Worm (Caenorhabditis elegans) whole organism, mixed stage, embryonic: Measurements from ENCODE around the gene C26E1.2.

Experiments used
- blmp-1 ChIP-seq: fragments of 150-350 bp; optimal IDR thresholded peaks from 2 replicates; lab custom pipeline; 2014; ENCODE audit warnings: missing biosample characterization, missing genetic modification characterization
- lin-13 ChIP-seq: fragments of 150-350 bp; optimal IDR thresholded peaks from 2 replicates; lab custom pipeline; 2014; ENCODE audit warnings: missing biosample characterization, missing genetic modification characterization
- lsy-2 ChIP-seq: fragments of 150-350 bp; optimal IDR thresholded peaks from 2 replicates; lab custom pipeline; 2014; ENCODE audit warnings: missing biosample characterization, missing genetic modification characterization
- nhr-237 ChIP-seq: fragments of 150-350 bp; optimal IDR thresholded peaks from 2 replicates; lab custom pipeline; 2014; ENCODE audit warnings: missing biosample characterization, missing genetic modification characterization
- snpc-4 ChIP-seq: fragments of 150-350 bp; optimal IDR thresholded peaks from 2 replicates; lab custom pipeline; 2014; ENCODE audit warnings: missing biosample characterization, missing genetic modification characterization
- sptf-1 ChIP-seq: sonication (generic microtip); optimal IDR thresholded peaks from 2 replicates; lab custom pipeline; 2017; ENCODE audit warnings: mild to moderate bottlenecking, missing genetic modification characterization, moderate library complexity, missing compliant biosample characterization
- unc-62 ChIP-seq: fragments of 150-350 bp; optimal IDR thresholded peaks from 2 replicates; lab custom pipeline; 2014; ENCODE audit warnings: missing biosample characterization, missing genetic modification reagents, missing genetic modification characterization

ce11 chrV:13269228-13269630, 35.7 kb upstream of the C26E1.2 start:
- no peak for TF ChIP-seq nhr-237
- TF ChIP-seq unc-62 (GFP tag; lab: Kevin White, UChicago), result no peak
- no peak for TF ChIP-seq snpc-4
- TF ChIP-seq blmp-1 (tag; lab: Kevin White, UChicago), result no peak
- TF ChIP-seq sptf-1 (tag; lab: Kevin White, UChicago), result no peak
- TF ChIP-seq lsy-2 (tag; lab: Kevin White, UChicago), result no peak
- no peak for TF ChIP-seq lin-13 (tag; lab: Kevin White, UChicago)
